Worm (Caenorhabditis elegans) whole organism, early embryonic: ENCODE data around the gene srw-103.

Source experiments
- B0310.2 ChIP-seq: sonication (generic microtip); optimal IDR thresholded peaks from 2 replicates; lab custom pipeline; 2016; ENCODE audit warnings: mild to moderate bottlenecking, missing genetic modification characterization, missing compliant biosample characterization
- F13C5.2 ChIP-seq: sonication (generic microtip); optimal IDR thresholded peaks from 2 replicates; lab custom pipeline; 2017; ENCODE audit warnings: mild to moderate bottlenecking, missing genetic modification characterization, inconsistent platforms, missing compliant biosample characterization
- aly-1 ChIP-seq: sonication (generic microtip); optimal IDR thresholded peaks from 2 replicates; lab custom pipeline; 2016; ENCODE audit warnings: missing genetic modification characterization, missing compliant biosample characterization
- ama-1 ChIP-seq: fragments of 150-350 bp; optimal IDR thresholded peaks from 2 replicates; lab custom pipeline; 2014
- ceh-13 ChIP-seq: fragments of 200-800 bp; sonication (Bioruptor generic); optimal IDR thresholded peaks from 2 replicates; lab custom pipeline; 2018; ENCODE audit warnings: mild to moderate bottlenecking, missing genetic modification characterization, missing compliant biosample characterization
- ceh-36 ChIP-seq: sonication (generic microtip); optimal IDR thresholded peaks from 2 replicates; lab custom pipeline; 2016; ENCODE audit warnings: missing genetic modification characterization, inconsistent platforms, missing compliant biosample characterization
- ets-7 ChIP-seq: sonication (generic microtip); optimal IDR thresholded peaks from 2 replicates; lab custom pipeline; 2016; ENCODE audit warnings: missing genotype, missing genetic modification characterization, missing compliant biosample characterization
- flt-1 ChIP-seq: fragments of 200-800 bp; sonication (Bioruptor generic); IDR thresholded peaks from 2 replicates; pipeline ENCODE4 v1.3.6; 2022; ENCODE audit warnings: missing genetic modification characterization, missing compliant biosample characterization
- hmbx-1 ChIP-seq: sonication (generic microtip); optimal IDR thresholded peaks from 2 replicates; lab custom pipeline; 2016; ENCODE audit warnings: mild to moderate bottlenecking, missing genetic modification characterization, missing compliant biosample characterization
- hmg-4 ChIP-seq: fragments of 200-800 bp; sonication (Bioruptor generic); optimal IDR thresholded peaks from 2 replicates; lab custom pipeline; 2018; ENCODE audit warnings: mild to moderate bottlenecking, missing genetic modification characterization, missing compliant biosample characterization
- hnd-1 ChIP-seq: sonication (generic microtip); optimal IDR thresholded peaks from 2 replicates; lab custom pipeline; 2016; ENCODE audit warnings: missing genetic modification characterization, missing compliant biosample characterization
- pes-1 ChIP-seq: fragments of 200-800 bp; sonication (Bioruptor generic); IDR thresholded peaks from 2 replicates; pipeline ENCODE4 v1.3.6; 2022; ENCODE audit warnings: missing genetic modification reagents, missing genetic modification characterization, missing compliant biosample characterization
- scrt-1 ChIP-seq: fragments of 200-800 bp; sonication (Bioruptor generic); IDR thresholded peaks from 2 replicates; pipeline ENCODE4 v1.3.6; 2022; ENCODE audit warnings: missing genetic modification characterization, missing compliant biosample characterization
- sea-1 ChIP-seq: fragments of 200-800 bp; sonication (Bioruptor generic); conservative IDR thresholded peaks from 2 replicates; pipeline ENCODE4 v1.3.6; 2022; ENCODE audit warnings: missing genetic modification characterization, missing compliant biosample characterization
- tbx-11 ChIP-seq: fragments of 200-800 bp; sonication (Bioruptor generic); IDR thresholded peaks from 2 replicates; pipeline ENCODE4 v1.3.6; 2022; ENCODE audit warnings: missing genetic modification characterization, missing compliant biosample characterization
- tbx-37 ChIP-seq: fragments of 200-800 bp; sonication (Bioruptor generic); conservative IDR thresholded peaks from 2 replicates; pipeline ENCODE4 v1.3.6; 2022; ENCODE audit warnings: missing genetic modification reagents, missing genetic modification characterization, missing compliant biosample characterization
- tra-4 ChIP-seq: sonication (generic microtip); optimal IDR thresholded peaks from 2 replicates; lab custom pipeline; 2017; ENCODE audit warnings: missing genetic modification characterization, missing compliant biosample characterization

The srw-103 gene

ce11 chrV:1725353-1725752, 8.4 kb downstream of the srw-103 start, which contains the start of gene sri-27:
TSS of gene sri-27 (plus strand) at chrV:1725653.
- TF ChIP-seq hmg-4 (no peak), hnd-1 (no peak), ama-1 (lab: Kevin White, UChicago) (no peak), sea-1 (GFP tag; lab: Robert Waterston, UW) (no peak), B0310.2 (tag; lab: Kevin White, UChicago) (no peak), ceh-36 (tag; lab: Kevin White, UChicago) (no peak), tbx-11 (GFP tag; lab: Robert Waterston, UW) (no peak), tra-4 (no peak), pes-1 (no peak), flt-1 (GFP tag; lab: Robert Waterston, UW) (no peak), scrt-1 (GFP tag; lab: Robert Waterston, UW) (no peak), ets-7 (tag; lab: Kevin White, UChicago) (no peak), F13C5.2 (tag; lab: Kevin White, UChicago) (no peak)

ce11 chrV:1731918-1732317, 14.9 kb downstream of the srw-103 start, which contains the start of gene gst-21:
TSS of gene gst-21 (minus strand) at chrV:1732018.
- no peak for TF ChIP-seq F13C5.2 (tag; lab: Kevin White, UChicago)
- no peak for TF ChIP-seq ceh-36 (tag; lab: Kevin White, UChicago)

ce11 chrV:1734569-1734968, 17.6 kb downstream of the srw-103 start, which contains the start of gene str-160:
TSS of gene str-160 (plus strand) at chrV:1734869.
- TF ChIP-seq tbx-37 (GFP tag; lab: Robert Waterston, UW) (no peak), ama-1 (lab: Kevin White, UChicago) (no peak), ceh-13 (GFP tag; lab: Kevin White, UChicago) (no peak), ets-7 (tag; lab: Kevin White, UChicago) (no peak), hmg-4 (no peak), sea-1 (GFP tag; lab: Robert Waterston, UW) (no peak), ceh-36 (tag; lab: Kevin White, UChicago) (no peak), tra-4 (no peak), B0310.2 (tag; lab: Kevin White, UChicago) (no peak), tbx-11 (GFP tag; lab: Robert Waterston, UW) (no peak), F13C5.2 (tag; lab: Kevin White, UChicago) (no peak), flt-1 (GFP tag; lab: Robert Waterston, UW) (no peak)

- no peak for TF ChIP-seq scrt-1 (GFP tag; lab: Robert Waterston, UW)
- no peak for TF ChIP-seq F13C5.2 (tag; lab: Kevin White, UChicago)
- TF ChIP-seq ets-7 (tag; lab: Kevin White, UChicago): no peak
- no peak for TF ChIP-seq aly-1 (tag; lab: Kevin White, UChicago)
- TF ChIP-seq flt-1 (GFP tag; lab: Robert Waterston, UW): no peak
- TF ChIP-seq hmg-4: no peak
- TF ChIP-seq tbx-37 (GFP tag; lab: Robert Waterston, UW): no peak
- no peak for TF ChIP-seq pes-1
Observed at ce11 chrV:1741074-1741473, 24.1 kb downstream of the srw-103 start, which contains the start of gene srab-25. TSS of gene srab-25 (minus strand) at chrV:1741174.

- TF ChIP-seq ceh-36 (tag; lab: Kevin White, UChicago): peak; percentile 38
- TF ChIP-seq ama-1 (lab: Kevin White, UChicago): no peak
Observed at ce11 chrV:1743205-1743870, 26.3 kb downstream of the srw-103 start, which contains the start of gene nhr-256. TSS of gene nhr-256 (plus strand) at chrV:1743771.

- TF ChIP-seq tbx-37 (GFP tag; lab: Robert Waterston, UW) (no peak), pes-1 (no peak), flt-1 (GFP tag; lab: Robert Waterston, UW) (no peak), ceh-36 (tag; lab: Kevin White, UChicago) (no peak), ceh-13 (GFP tag; lab: Kevin White, UChicago) (no peak)
Observed at ce11 chrV:1749053-1749452, 32.1 kb downstream of the srw-103 start, which contains the start of gene ZK697.8. TSS of gene ZK697.8 (minus strand) at chrV:1749153.

ce11 chrV:1751449-1751848, 34.5 kb downstream of the srw-103 start, which contains the start of gene srh-199:
TSS of gene srh-199 (minus strand) at chrV:1751549.
- TF ChIP-seq tra-4 (no peak), aly-1 (tag; lab: Kevin White, UChicago) (no peak), hmg-4 (no peak), sea-1 (GFP tag; lab: Robert Waterston, UW) (no peak), flt-1 (GFP tag; lab: Robert Waterston, UW) (no peak), scrt-1 (GFP tag; lab: Robert Waterston, UW) (no peak), ets-7 (tag; lab: Kevin White, UChicago) (no peak), ceh-13 (GFP tag; lab: Kevin White, UChicago) (no peak), tbx-11 (GFP tag; lab: Robert Waterston, UW) (no peak), F13C5.2 (tag; lab: Kevin White, UChicago) (no peak), hmbx-1 (tag; lab: Kevin White, UChicago) (no peak), ama-1 (lab: Kevin White, UChicago) (no peak), tbx-37 (GFP tag; lab: Robert Waterston, UW) (no peak)

- no peak for TF ChIP-seq ama-1 (lab: Kevin White, UChicago)
- TF ChIP-seq tra-4: no peak
- no peak for TF ChIP-seq scrt-1 (GFP tag; lab: Robert Waterston, UW)
- TF ChIP-seq ceh-13 (GFP tag; lab: Kevin White, UChicago): no peak
- no peak for TF ChIP-seq hnd-1
- no peak for TF ChIP-seq tbx-11 (GFP tag; lab: Robert Waterston, UW)
- no peak for TF ChIP-seq hmg-4
- TF ChIP-seq pes-1: no peak
- no peak for TF ChIP-seq tbx-37 (GFP tag; lab: Robert Waterston, UW)
- no peak for TF ChIP-seq hmbx-1 (tag; lab: Kevin White, UChicago)
Observed at ce11 chrV:1752496-1752895, 35.5 kb downstream of the srw-103 start, which contains the start of gene ZK697.1. TSS of gene ZK697.1 (plus strand) at chrV:1752796.
